Fruit fly (Drosophila melanogaster): ENCODE data around the gene Itpr.
A peak's percentile ranks its signal among the peaks of the same experiment; 100 is the strongest.

Itpr gene

DNA sequence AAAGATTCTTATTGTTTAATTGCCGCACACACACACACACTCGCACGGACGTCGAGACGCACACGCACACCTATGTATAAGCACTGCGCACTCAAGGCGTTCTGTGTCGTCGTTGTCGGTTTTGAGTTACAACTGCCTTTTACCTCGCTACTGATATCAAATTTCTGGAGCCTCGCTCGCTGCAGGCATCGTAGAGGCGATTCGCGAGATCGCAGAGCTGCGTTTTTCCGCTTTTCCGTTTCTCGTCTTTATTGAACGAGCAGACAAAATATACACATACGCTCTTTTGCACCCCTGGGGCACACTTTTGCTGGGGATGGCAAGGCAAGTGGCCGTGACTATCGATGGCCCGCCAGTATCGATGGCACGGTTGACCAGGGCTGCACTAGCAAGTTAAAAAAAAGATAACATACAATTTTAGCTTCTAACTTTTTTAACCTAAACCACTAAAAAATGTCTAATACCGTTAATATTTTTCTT lies 30.6 kb downstream of the Itpr start, which contains the start of gene CG2519 (continued):
- TF ChIP-seq pfk (GFP tag; optimal IDR thresholded peaks at IDR 0.05) (no peak), ab (GFP tag; optimal IDR thresholded peaks at IDR 0.05) (no peak), ase (GFP tag; IDR thresholded peaks at IDR 0.05) (peak; percentile 61; the same call in 2 of the 3 replicates), Hmx (GFP tag; optimal IDR thresholded peaks at IDR 0.05) (no peak), onecut (GFP tag; IDR thresholded peaks at IDR 0.05) (peak; percentile 62; the same call in 1 of the 2 replicates), CG15073 (GFP tag; optimal IDR thresholded peaks at IDR 0.05) (no peak), CG12391 (tag; optimal IDR thresholded peaks at IDR 0.05) (no peak), Atf3 (GFP tag; optimal IDR thresholded peaks at IDR 0.05) (peak; percentile 41), CG14965 (GFP tag; optimal IDR thresholded peaks at IDR 0.05; ENCODE audit: borderline replicate concordance) (no peak), Neu2 (GFP tag; optimal IDR thresholded peaks at IDR 0.05; ENCODE audit: borderline replicate concordance) (no peak), CG17359 (tag; optimal IDR thresholded peaks at IDR 0.05) (peak; percentile 59), CG31365 (tag; optimal IDR thresholded peaks at IDR 0.05) (no peak), CG1792 (GFP tag; optimal IDR thresholded peaks at IDR 0.05) (peak; percentile 52), Kr (GFP tag; optimal IDR thresholded peaks at IDR 0.05) (no peak), zen2 (GFP tag; IDR thresholded peaks at IDR 0.05; ENCODE audit: partially characterized antibody) (peak; percentile 80; the same call in 2 of the 3 replicates), oc (tag; optimal IDR thresholded peaks at IDR 0.05) (no peak), Mad (GFP tag; optimal IDR thresholded peaks at IDR 0.05) (peak; percentile 48), MTF-1 (GFP tag; optimal IDR thresholded peaks at IDR 0.05; ENCODE audit: borderline replicate concordance) (peak; percentile 53), tll (GFP tag; optimal IDR thresholded peaks at IDR 0.05) (no peak), Rx (GFP tag; IDR thresholded peaks at IDR 0.05) (no peak), tio (GFP tag; optimal IDR thresholded peaks at IDR 0.05) (no peak), CG4820 (GFP tag; optimal IDR thresholded peaks at IDR 0.05) (peak; percentile 39), otp (GFP tag; IDR thresholded peaks at IDR 0.05) (0 out of 3 replicates have a peak, but pooled peaks have one; percentile 6), CG14014 (GFP tag; IDR thresholded peaks at IDR 0.05) (peak; percentile 49; the same call in 1 of the 2 replicates), CG6689 (GFP tag; IDR thresholded peaks at IDR 0.05) (no peak), sens-2 (GFP tag; IDR thresholded peaks at IDR 0.05) (no peak), insv (GFP tag; optimal IDR thresholded peaks at IDR 0.05) (peak in 1 of 2 experiments; percentile 42), fd64A (GFP tag; optimal IDR thresholded peaks at IDR 0.05) (no peak), nerfin-2 (GFP tag; IDR thresholded peaks at IDR 0.05; ENCODE audit: partially characterized antibody) (peak; percentile 79), CG3995 (GFP tag; optimal IDR thresholded peaks at IDR 0.05) (peak; percentile 71), Dip3 (GFP tag; optimal IDR thresholded peaks at IDR 0.05) (peak; percentile 52), Ets65A (GFP tag) (peak; percentile 97), CG6272 (GFP tag; IDR thresholded peaks at IDR 0.05) (peak; percentile 36; the same call in 1 of the 2 replicates), zen (tag; optimal IDR thresholded peaks at IDR 0.05) (no peak), CG4328 (GFP tag; optimal IDR thresholded peaks at IDR 0.05) (peak; percentile 14), sim (GFP tag; IDR thresholded peaks at IDR 0.05) (no peak; the same call in 1 of the 2 replicates), CG18262 (tag; optimal IDR thresholded peaks at IDR 0.05) (no peak), CG14667 (GFP tag; IDR thresholded peaks at IDR 0.05) (peak; percentile 14; the same call in 1 of the 2 replicates), CG18764 (GFP tag; optimal IDR thresholded peaks at IDR 0.05) (peak; percentile 61), az2 (GFP tag; optimal IDR thresholded peaks at IDR 0.05) (peak; percentile 45), CG12104 (GFP tag; optimal IDR thresholded peaks at IDR 0.05) (peak; percentile 46), slbo (GFP tag; IDR thresholded peaks at IDR 0.05) (peak; percentile 84), Deaf1 (tag; optimal IDR thresholded peaks at IDR 0.05) (no peak), CG1602 (GFP tag; optimal IDR thresholded peaks at IDR 0.05) (peak; percentile 42), Med (GFP tag) (peak; percentile 95), ftz-f1 (GFP tag; optimal IDR thresholded peaks at IDR 0.05) (peak; percentile 81), MBD-R2 (GFP tag; IDR thresholded peaks at IDR 0.05) (peak; percentile 85), crp (GFP tag; optimal IDR thresholded peaks at IDR 0.05) (peak in 1 of 2 experiments; percentile 23), Antp (GFP tag; optimal IDR thresholded peaks at IDR 0.05) (peak; percentile 58), D19B (GFP tag; optimal IDR thresholded peaks at IDR 0.05) (no peak)
